Fruit fly (Drosophila melanogaster) whole organism: ENCODE data around the gene CG13847.

Experiments used
- CG8478 ChIP-seq: fragments of >200 bp; optimal IDR thresholded peaks from 2 replicates; lab custom pipeline; 2018; ENCODE audit warnings: inconsistent platforms
- Dll ChIP-seq: fragments of >200 bp; optimal IDR thresholded peaks from 2 replicates; lab custom pipeline; 2017
- EcR ChIP-seq, 2 experiments: fragments of >200 bp; optimal IDR thresholded peaks; 2 replicates each; lab custom pipeline; 2017; ENCODE audit warnings: missing biosample characterization in 2 of 2, missing genetic modification characterization in 2 of 2, missing genetic modification reagents in 2 of 2
- pan ChIP-seq: fragments of >200 bp; optimal IDR thresholded peaks from 2 replicates; lab custom pipeline; 2017
- psq ChIP-seq: fragments of >200 bp; optimal IDR thresholded peaks from 2 replicates; lab custom pipeline; 2017
- usp ChIP-seq: fragments of >200 bp; optimal IDR thresholded peaks from 2 replicates; lab custom pipeline; 2017; ENCODE audit warnings: missing biosample characterization, missing genetic modification characterization, mixed read lengths

Gene CG13847

dm6 chr3R:22436050-22436449 lies at the start of gene CG13847:
Gene CG13847, minus strand, starts transcription at chr3R:22436150.
- TF ChIP-seq Dll (lab: Kevin White, UChicago) (no peak), EcR (GFP tag; optimal IDR thresholded peaks at IDR 0.05; lab: Kevin White, UChicago) (no peak), CG8478 (lab: Kevin White, UChicago) (no peak), usp (GFP tag; lab: Kevin White, UChicago) (no peak)

dm6 chr3R:22483537-22483936 lies 47.6 kb upstream of the CG13847 start:
- no peak for TF ChIP-seq pan (lab: Kevin White, UChicago)
- no peak for TF ChIP-seq psq (lab: Kevin White, UChicago)
- TF ChIP-seq Dll (lab: Kevin White, UChicago), result no peak
- TF ChIP-seq CG8478 (lab: Kevin White, UChicago), result no peak
- no peak for TF ChIP-seq usp (GFP tag; lab: Kevin White, UChicago)
- TF ChIP-seq EcR (GFP tag; optimal IDR thresholded peaks at IDR 0.05; lab: Kevin White, UChicago), result no peak

- TF ChIP-seq Dll (lab: Kevin White, UChicago) (no peak), usp (GFP tag; lab: Kevin White, UChicago) (no peak), EcR (GFP tag; optimal IDR thresholded peaks at IDR 0.05; lab: Kevin White, UChicago) (no peak), CG8478 (lab: Kevin White, UChicago) (no peak), psq (lab: Kevin White, UChicago) (no peak), pan (lab: Kevin White, UChicago) (no peak)
Measured at dm6 chr3R:22470064-22470463, 34.1 kb upstream of the CG13847 start.

- no peak for TF ChIP-seq EcR (GFP tag; optimal IDR thresholded peaks at IDR 0.05; lab: Kevin White, UChicago)
- TF ChIP-seq pan (lab: Kevin White, UChicago), result no peak
- TF ChIP-seq CG8478 (lab: Kevin White, UChicago), result no peak
- no peak for TF ChIP-seq Dll (lab: Kevin White, UChicago)
- TF ChIP-seq usp (GFP tag; lab: Kevin White, UChicago), result no peak
- no peak for TF ChIP-seq psq (lab: Kevin White, UChicago)
Measured at dm6 chr3R:22468829-22469487, 33.0 kb upstream of the CG13847 start.

DNA sequence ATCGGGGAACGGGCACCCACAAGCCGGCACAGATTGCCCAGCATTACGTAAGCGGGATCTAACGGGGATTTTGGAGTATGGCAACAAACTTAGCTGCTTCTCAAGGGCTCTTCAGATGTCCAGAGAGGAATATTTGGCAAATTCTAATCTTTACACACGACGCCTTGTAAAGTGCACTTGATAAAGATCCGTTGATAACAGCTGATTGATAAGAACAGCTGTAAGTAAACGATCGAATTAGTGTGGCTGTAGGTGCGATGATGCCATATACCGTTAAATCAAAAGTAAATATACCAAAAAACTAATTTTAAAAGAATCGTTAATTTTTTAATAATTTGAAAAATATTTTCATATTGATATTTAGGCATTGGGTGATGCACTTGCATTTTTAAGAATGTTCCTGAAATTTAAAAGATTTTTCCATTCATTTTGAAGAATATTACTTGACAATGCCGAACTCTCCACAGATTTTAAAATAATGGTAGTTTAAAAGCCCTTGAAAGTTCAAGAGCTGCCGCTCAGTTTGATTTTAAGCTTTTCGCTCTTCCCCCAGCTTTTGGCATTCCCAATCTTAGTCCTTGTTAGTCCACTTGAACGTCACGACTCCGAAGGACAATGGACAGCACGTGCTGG lies 32.1 kb upstream of the CG13847 start, which contains the start of the genes CG5377 and Nrx-1:
TSS of gene CG5377 (minus strand) at position 219 of the 633 bp plus-strand sequence.
TSS of gene Nrx-1 (plus strand) at position 574 of the 633 bp plus-strand sequence.
- no peak for TF ChIP-seq EcR (GFP tag; optimal IDR thresholded peaks at IDR 0.05; lab: Kevin White, UChicago)
- no peak for TF ChIP-seq Dll (lab: Kevin White, UChicago)
- TF ChIP-seq usp (GFP tag; lab: Kevin White, UChicago), result no peak
- TF ChIP-seq pan (lab: Kevin White, UChicago), result no peak

- TF ChIP-seq usp (GFP tag; lab: Kevin White, UChicago) (no peak), CG8478 (lab: Kevin White, UChicago) (no peak), psq (lab: Kevin White, UChicago) (no peak), Dll (lab: Kevin White, UChicago) (no peak), pan (lab: Kevin White, UChicago) (no peak), EcR (GFP tag; optimal IDR thresholded peaks at IDR 0.05; lab: Kevin White, UChicago) (no peak)
Measured at dm6 chr3R:22465984-22466530, 30.1 kb upstream of the CG13847 start, which contains the start of gene Pebp1. Gene Pebp1, plus strand, starts transcription at chr3R:22466034.

dm6 chr3R:22465138-22465537 lies 29.2 kb upstream of the CG13847 start:
- no peak for TF ChIP-seq EcR (GFP tag; optimal IDR thresholded peaks at IDR 0.05; lab: Kevin White, UChicago)

DNA sequence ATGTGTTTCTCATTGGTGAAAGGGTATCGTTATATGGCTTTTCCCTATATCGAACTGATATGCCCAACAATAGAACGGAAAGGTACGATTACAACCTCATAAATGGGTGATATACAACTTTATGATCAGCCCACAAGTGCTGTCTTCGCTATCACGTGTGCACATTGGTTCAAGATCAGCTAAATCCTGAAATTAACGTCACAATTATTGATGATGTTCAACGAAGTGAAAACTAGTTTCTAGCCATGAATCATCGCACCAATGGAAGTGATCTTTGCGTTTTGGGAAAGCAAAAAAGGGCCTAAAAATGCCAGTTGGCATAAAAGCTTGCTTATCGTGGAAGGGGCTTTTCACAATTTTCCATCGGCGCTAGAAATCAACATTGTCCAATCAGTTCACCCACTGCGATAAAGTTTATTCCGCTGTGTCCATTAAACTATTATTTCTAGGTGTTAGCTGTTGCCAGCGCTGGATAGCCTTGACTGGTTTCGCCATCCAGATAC lies 28.7 kb upstream of the CG13847 start, which contains the start of gene CG7054:
TSS of gene CG7054 (plus strand) at position 375 of the 503 bp plus-strand sequence.
- no peak for TF ChIP-seq Dll (lab: Kevin White, UChicago)
- no peak for TF ChIP-seq EcR (GFP tag; optimal IDR thresholded peaks at IDR 0.05; lab: Kevin White, UChicago)
- TF ChIP-seq pan (lab: Kevin White, UChicago), result no peak

DNA sequence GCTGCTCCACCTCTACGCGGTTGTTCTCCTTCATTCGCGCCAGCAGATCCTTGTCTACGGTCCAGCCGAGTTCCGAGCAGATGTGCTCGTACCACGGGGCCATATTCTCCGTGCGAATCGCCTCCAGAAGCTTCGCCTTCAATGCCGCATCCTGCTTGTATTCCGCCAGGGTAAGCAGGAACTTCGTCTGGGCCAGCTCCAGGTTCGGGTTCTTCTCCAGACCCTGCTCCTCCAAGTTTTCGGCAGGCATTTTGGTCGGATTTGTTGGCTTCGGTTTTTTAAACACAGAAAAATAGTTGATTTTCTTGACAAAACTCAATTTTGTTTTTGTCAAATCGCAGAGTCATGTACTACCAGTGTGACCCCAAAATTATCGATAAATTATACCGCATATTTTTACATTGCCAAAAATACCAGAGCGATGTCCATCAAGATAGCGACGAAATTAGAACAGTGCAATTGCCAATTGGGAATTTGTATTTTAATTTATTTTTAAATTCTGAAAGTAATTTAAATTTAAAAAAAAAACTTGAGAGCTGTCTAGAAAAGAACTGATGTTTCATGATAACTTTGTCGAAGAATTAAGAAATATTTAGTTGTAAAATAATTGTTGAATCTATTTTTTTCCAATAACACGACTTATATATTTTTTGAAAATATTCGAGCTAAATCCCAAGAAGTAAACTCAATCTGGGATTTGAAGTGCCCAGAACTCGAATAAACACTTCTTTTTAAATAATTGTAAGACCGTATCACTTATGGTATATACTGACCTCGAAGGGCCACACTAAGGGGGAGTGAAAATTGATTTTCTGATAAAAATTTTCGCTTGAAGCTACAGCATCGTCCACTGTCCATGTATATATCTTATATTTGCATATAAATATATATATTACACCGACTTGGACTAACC lies 26.0 kb upstream of the CG13847 start, which contains the start of the genes Rpn7 and AP-2mu:
TSS of gene Rpn7 (minus strand) at position 382 of the 913 bp plus-strand sequence.
TSS of gene AP-2mu (plus strand) at position 783 of the 913 bp plus-strand sequence.
- TF ChIP-seq Dll (lab: Kevin White, UChicago) (no peak), pan (lab: Kevin White, UChicago) (no peak), usp (GFP tag; lab: Kevin White, UChicago) (no peak), psq (lab: Kevin White, UChicago) (no peak), CG8478 (lab: Kevin White, UChicago) (no peak), EcR (GFP tag; optimal IDR thresholded peaks at IDR 0.05; lab: Kevin White, UChicago) (no peak)

- TF ChIP-seq EcR (GFP tag; optimal IDR thresholded peaks at IDR 0.05; lab: Kevin White, UChicago) (no peak), Dll (lab: Kevin White, UChicago) (no peak), psq (lab: Kevin White, UChicago) (no peak), pan (lab: Kevin White, UChicago) (no peak), CG8478 (lab: Kevin White, UChicago) (no peak), usp (GFP tag; lab: Kevin White, UChicago) (no peak)
Measured at dm6 chr3R:22456007-22456406, 20.1 kb upstream of the CG13847 start.
